Fruit fly (Drosophila melanogaster): Measurements from ENCODE around the gene yellow-g.

The yellow-g gene

dm6 chr3L:2243846-2244528 lies 28.6 kb downstream of the yellow-g start, which contains the start of gene CG32301:
Gene CG32301 (plus strand): TSS chr3L:2244478.
- no peak for TF ChIP-seq Lpt (GFP tag; optimal IDR thresholded peaks at IDR 0.05)
- TF ChIP-seq CG15336 (GFP tag; IDR thresholded peaks at IDR 0.05): 0 out of 2 replicates have a peak, but pooled peaks have one; percentile 13
- TF ChIP-seq CG8319 (GFP tag; optimal IDR thresholded peaks at IDR 0.05): peak; percentile 8

dm6 chr3L:2237543-2238233 lies 34.9 kb downstream of the yellow-g start, which contains the start of gene ACXD:
Gene ACXD (plus strand): TSS chr3L:2237608.
- no peak for TF ChIP-seq spab (GFP tag; optimal IDR thresholded peaks at IDR 0.05)
- peak; percentile 46 for TF ChIP-seq vri (GFP tag; optimal IDR thresholded peaks at IDR 0.05)
- TF ChIP-seq svp (GFP tag): peak; percentile 78

dm6 chr3L:2237034-2237433 lies 35.5 kb downstream of the yellow-g start, which contains the start of gene CG9018:
Gene CG9018 (minus strand): TSS chr3L:2237076.
- TF ChIP-seq Lpt (GFP tag; optimal IDR thresholded peaks at IDR 0.05): no peak
- no peak for TF ChIP-seq topi (GFP tag; optimal IDR thresholded peaks at IDR 0.05)
- no peak for TF ChIP-seq CG3032 (tag; optimal IDR thresholded peaks at IDR 0.05)
- no peak for TF ChIP-seq OdsH (GFP tag; optimal IDR thresholded peaks at IDR 0.05)
- no peak for TF ChIP-seq CG11902 (GFP tag; optimal IDR thresholded peaks at IDR 0.05)
- no peak for TF ChIP-seq CG1621 (tag; optimal IDR thresholded peaks at IDR 0.05)
- no peak for TF ChIP-seq net (GFP tag; optimal IDR thresholded peaks at IDR 0.05)
- no peak for TF ChIP-seq CG11762 (GFP tag; optimal IDR thresholded peaks at IDR 0.05; ENCODE audit: insufficient read depth)

dm6 chr3L:2229172-2229696 lies 43.3 kb downstream of the yellow-g start, which contains the start of gene Oseg2:
Gene Oseg2 (plus strand): TSS chr3L:2229646.
- peak; percentile 53 for TF ChIP-seq CG7368 (GFP tag; optimal IDR thresholded peaks at IDR 0.05)
- no peak for TF ChIP-seq Hr38 (GFP tag; optimal IDR thresholded peaks at IDR 0.05)
- TF ChIP-seq Eip78C (GFP tag): peak; percentile 45

dm6 chr3L:2228367-2229171 lies 44.0 kb downstream of the yellow-g start:
- TF ChIP-seq CG8119 (GFP tag; IDR thresholded peaks at IDR 0.05) (no peak), CG10669 (GFP tag; optimal IDR thresholded peaks at IDR 0.05) (no peak), lz (GFP tag; optimal IDR thresholded peaks at IDR 0.05) (no peak), vri (GFP tag; optimal IDR thresholded peaks at IDR 0.05) (no peak), ss (GFP tag; optimal IDR thresholded peaks at IDR 0.05) (no peak), CG16779 (tag; optimal IDR thresholded peaks at IDR 0.05) (no peak), CG6792 (GFP tag; optimal IDR thresholded peaks at IDR 0.05) (no peak), fd59A (GFP tag; optimal IDR thresholded peaks at IDR 0.05) (no peak), spab (GFP tag; optimal IDR thresholded peaks at IDR 0.05) (no peak), CG31627 (GFP tag; optimal IDR thresholded peaks at IDR 0.05) (no peak), Smox (GFP tag; optimal IDR thresholded peaks at IDR 0.05) (no peak), CG6163 (GFP tag; IDR thresholded peaks at IDR 0.05) (no peak), CG34406 (GFP tag; optimal IDR thresholded peaks at IDR 0.05) (no peak), Eip75B (GFP tag; optimal IDR thresholded peaks at IDR 0.05) (no peak), CG10631 (GFP tag; optimal IDR thresholded peaks at IDR 0.05) (no peak), CG1621 (tag; optimal IDR thresholded peaks at IDR 0.05) (no peak), eg (GFP tag; IDR thresholded peaks at IDR 0.05) (no peak), acj6 (GFP tag; optimal IDR thresholded peaks at IDR 0.05) (no peak)

Data from whole organism, prepupa.